Worm (Caenorhabditis elegans) whole organism, L4/young adult: ENCODE measurements around the gene frpr-12.

Experiments used
- W03F9.2 ChIP-seq: fragments of 150-350 bp; optimal IDR thresholded peaks from 2 replicates; lab custom pipeline; 2014; ENCODE audit warnings: missing biosample characterization, missing genetic modification characterization
- dao-5 ChIP-seq: sonication (generic microtip); optimal IDR thresholded peaks from 2 replicates; lab custom pipeline; 2016; ENCODE audit warnings: missing genotype, missing genetic modification characterization, moderate library complexity, missing compliant biosample characterization
- him-1 ChIP-seq: sonication (generic microtip); optimal IDR thresholded peaks from 2 replicates; lab custom pipeline; 2016; ENCODE audit warnings: missing genotype, missing genetic modification reagents, missing genetic modification characterization, missing compliant biosample characterization

- no peak for TF ChIP-seq W03F9.2 (tag; lab: Kevin White, UChicago)
- no peak for TF ChIP-seq him-1 (tag; lab: Kevin White, UChicago)
- TF ChIP-seq dao-5 (tag; lab: Kevin White, UChicago) = no peak
Observed at ce11 chrV:8922781-8923180, 20.0 kb downstream of the frpr-12 start, which contains the start of gene ttr-47.
